Worm (Caenorhabditis elegans) whole organism, young adult: ENCODE results near the gene ZC404.16.

Experiments used
- ama-1 ChIP-seq, 3 experiments: fragments of 150-350 bp in 1 of 3; sonication (generic microtip) in 2 of 3; optimal IDR thresholded peaks; 2 replicates each; lab custom pipeline; 2014 to 2018; ENCODE audit warnings: missing biosample characterization in 2 of 3, missing genetic modification characterization in 2 of 3, missing genetic modification reagents in 2 of 3
- ccch-3 ChIP-seq: fragments of 200-800 bp; sonication (Bioruptor generic); optimal IDR thresholded peaks from 2 replicates; lab custom pipeline; 2018; ENCODE audit warnings: mild to moderate bottlenecking, missing genetic modification characterization, missing compliant biosample characterization
- let-607 ChIP-seq, 2 experiments: fragments of 200-800 bp in 1 of 2; sonication (Bioruptor generic) in 1 of 2; sonication (generic microtip) in 1 of 2; optimal IDR thresholded peaks; 2 replicates each; lab custom pipeline; 2016 to 2018; ENCODE audit warnings: mild to moderate bottlenecking in 2 of 2, missing compliant biosample characterization in 2 of 2, missing genetic modification characterization in 2 of 2, moderate library complexity in 2 of 2, missing genotype in 1 of 2
- madf-6 ChIP-seq: fragments of 200-800 bp; sonication (Bioruptor generic); IDR thresholded peaks from 2 replicates; pipeline ENCODE4 v1.3.6; 2022; ENCODE audit warnings: missing genetic modification reagents, missing genetic modification characterization, missing compliant biosample characterization
- nhr-27 ChIP-seq: fragments of 200-800 bp; sonication (Bioruptor generic); optimal IDR thresholded peaks from 2 replicates; lab custom pipeline; 2018; ENCODE audit warnings: mild to moderate bottlenecking, missing genetic modification characterization, moderate library complexity, missing compliant biosample characterization
- pha-4 ChIP-seq: fragments of 150-350 bp; sonication (generic microtip); optimal IDR thresholded peaks from 2 replicates; lab custom pipeline; 2014; ENCODE audit warnings: missing biosample characterization, missing genetic modification reagents, missing genetic modification characterization
- unc-62 ChIP-seq: fragments of 150-350 bp; optimal IDR thresholded peaks from 2 replicates; lab custom pipeline; 2014; ENCODE audit warnings: missing biosample characterization, missing genetic modification reagents, missing genetic modification characterization

- TF ChIP-seq let-607 (tag; optimal IDR thresholded peaks at IDR 0.05; lab: Kevin White, UChicago) (peak in 1 of 2 experiments; percentile 14), nhr-27 (tag; lab: Kevin White, UChicago) (no peak), pha-4 (no peak), madf-6 (GFP tag; lab: Robert Waterston, UW) (peak; percentile 97), ama-1 (optimal IDR thresholded peaks at IDR 0.05; lab: Kevin White, UChicago) (no peak), ama-1 (GFP tag; optimal IDR thresholded peaks at IDR 0.05; lab: Kevin White, UChicago) (no peak), unc-62 (no peak), ccch-3 (GFP tag; lab: Kevin White, UChicago) (no peak)
Observed at ce11 chrV:6784853-6785492, 11.3 kb upstream of the ZC404.16 start, which contains the start of the genes spn-4 and spe-39.
